Worm (Caenorhabditis elegans) whole organism, L1 larva: Measurements from ENCODE around the gene gsto-2.

Experiments used
- mab-9 ChIP-seq: fragments of 200-800 bp; sonication (Bioruptor generic); IDR thresholded peaks from 2 replicates; pipeline ENCODE4 v1.3.6; 2022; ENCODE audit warnings: missing genetic modification reagents, missing genetic modification characterization, missing compliant biosample characterization
- mdl-1 ChIP-seq, 2 experiments: fragments of 150-350 bp; optimal IDR thresholded peaks; 2 replicates each; lab custom pipeline; 2014 to 2017; ENCODE audit warnings: missing biosample characterization in 2 of 2, missing genetic modification characterization in 2 of 2, inconsistent platforms in 1 of 2

ce11 chrIII:8575359-8576101 lies 21.0 kb downstream of the gsto-2 start:
- no peak for TF ChIP-seq mdl-1 (tag; optimal IDR thresholded peaks at IDR 0.05; lab: Kevin White, UChicago)
- TF ChIP-seq mab-9 (GFP tag; lab: Robert Waterston, UW): no peak
